Worm (Caenorhabditis elegans): ENCODE data around the gene C48B4.8.

ce11 chrIII:9556300-9556699, 4.8 kb downstream of the C48B4.8 start, which contains the start of gene ZK1098.11:
- TF ChIP-seq pha-4 (tag; optimal IDR thresholded peaks at IDR 0.05) (no peak), nhr-12 (tag; optimal IDR thresholded peaks at IDR 0.05) (no peak)
